Worm (Caenorhabditis elegans): ENCODE measurements around the gene srz-95.

srz-95 gene

ce11 chrV:17013232-17013631 lies 21.4 kb downstream of the srz-95 start, which contains the start of gene clec-241:
Gene clec-241 (minus strand): TSS chrV:17013332.
- TF ChIP-seq tra-4 (tag; optimal IDR thresholded peaks at IDR 0.05): no peak
- TF ChIP-seq tbx-11 (GFP tag; IDR thresholded peaks at IDR 0.05): no peak
- no peak for TF ChIP-seq ceh-13 (GFP tag; optimal IDR thresholded peaks at IDR 0.05)
- TF ChIP-seq scrt-1 (GFP tag; IDR thresholded peaks at IDR 0.05): no peak
- TF ChIP-seq tbx-37 (GFP tag; conservative IDR thresholded peaks at IDR 0.05): no peak
- no peak for TF ChIP-seq aly-1 (tag; optimal IDR thresholded peaks at IDR 0.05)
- TF ChIP-seq ceh-36 (tag; optimal IDR thresholded peaks at IDR 0.05): no peak
- TF ChIP-seq ets-7 (tag; optimal IDR thresholded peaks at IDR 0.05): no peak
- no peak for TF ChIP-seq hmg-4 (GFP tag; optimal IDR thresholded peaks at IDR 0.05)
- no peak for TF ChIP-seq hmbx-1 (tag; optimal IDR thresholded peaks at IDR 0.05)
- no peak for TF ChIP-seq sea-1 (GFP tag; conservative IDR thresholded peaks at IDR 0.05)
- no peak for TF ChIP-seq pes-1 (GFP tag; IDR thresholded peaks at IDR 0.05)
- TF ChIP-seq F13C5.2 (tag; optimal IDR thresholded peaks at IDR 0.05): no peak
- no peak for TF ChIP-seq B0310.2 (tag; optimal IDR thresholded peaks at IDR 0.05)
- no peak for TF ChIP-seq hnd-1 (tag; optimal IDR thresholded peaks at IDR 0.05)
- TF ChIP-seq flt-1 (GFP tag; IDR thresholded peaks at IDR 0.05): no peak
- no peak for TF ChIP-seq ama-1 (optimal IDR thresholded peaks at IDR 0.05)

- TF ChIP-seq hmg-4 (GFP tag; optimal IDR thresholded peaks at IDR 0.05) (no peak), ets-7 (tag; optimal IDR thresholded peaks at IDR 0.05) (no peak), B0310.2 (tag; optimal IDR thresholded peaks at IDR 0.05) (no peak), scrt-1 (GFP tag; IDR thresholded peaks at IDR 0.05) (no peak), F13C5.2 (tag; optimal IDR thresholded peaks at IDR 0.05) (no peak), hmbx-1 (tag; optimal IDR thresholded peaks at IDR 0.05) (no peak)
Measured at ce11 chrV:17014050-17014449, 22.2 kb downstream of the srz-95 start, which contains the start of gene clc-13. Gene clc-13 (plus strand): TSS chrV:17014408.

- no peak for TF ChIP-seq ets-7 (tag; optimal IDR thresholded peaks at IDR 0.05)
- no peak for TF ChIP-seq pes-1 (GFP tag; IDR thresholded peaks at IDR 0.05)
- no peak for TF ChIP-seq B0310.2 (tag; optimal IDR thresholded peaks at IDR 0.05)
- no peak for TF ChIP-seq aly-1 (tag; optimal IDR thresholded peaks at IDR 0.05)
- no peak for TF ChIP-seq flt-1 (GFP tag; IDR thresholded peaks at IDR 0.05)
Measured at ce11 chrV:17016787-17017186, 25.0 kb downstream of the srz-95 start, which contains the start of gene srh-97. Gene srh-97 (plus strand): TSS chrV:17017087.

- TF ChIP-seq tbx-11 (GFP tag; IDR thresholded peaks at IDR 0.05) (no peak), F13C5.2 (tag; optimal IDR thresholded peaks at IDR 0.05) (no peak), ets-7 (tag; optimal IDR thresholded peaks at IDR 0.05) (no peak), ceh-13 (GFP tag; optimal IDR thresholded peaks at IDR 0.05) (no peak), hmg-4 (GFP tag; optimal IDR thresholded peaks at IDR 0.05) (no peak), ceh-36 (tag; optimal IDR thresholded peaks at IDR 0.05) (no peak), pes-1 (GFP tag; IDR thresholded peaks at IDR 0.05) (no peak), scrt-1 (GFP tag; IDR thresholded peaks at IDR 0.05) (no peak), aly-1 (tag; optimal IDR thresholded peaks at IDR 0.05) (no peak), hmbx-1 (tag; optimal IDR thresholded peaks at IDR 0.05) (no peak), sea-1 (GFP tag; conservative IDR thresholded peaks at IDR 0.05) (no peak), B0310.2 (tag; optimal IDR thresholded peaks at IDR 0.05) (no peak), flt-1 (GFP tag; IDR thresholded peaks at IDR 0.05) (no peak), ama-1 (optimal IDR thresholded peaks at IDR 0.05) (no peak), tbx-37 (GFP tag; conservative IDR thresholded peaks at IDR 0.05) (no peak), hnd-1 (tag; optimal IDR thresholded peaks at IDR 0.05) (no peak), tra-4 (tag; optimal IDR thresholded peaks at IDR 0.05) (no peak)
Measured at ce11 chrV:17019690-17020089, 27.9 kb downstream of the srz-95 start, which contains the start of gene F49H6.17. Gene F49H6.17 (plus strand): TSS chrV:17019990.

- TF ChIP-seq ceh-13 (GFP tag; optimal IDR thresholded peaks at IDR 0.05) (no peak), ceh-36 (tag; optimal IDR thresholded peaks at IDR 0.05) (no peak), flt-1 (GFP tag; IDR thresholded peaks at IDR 0.05) (no peak), ets-7 (tag; optimal IDR thresholded peaks at IDR 0.05) (no peak), sea-1 (GFP tag; conservative IDR thresholded peaks at IDR 0.05) (no peak), aly-1 (tag; optimal IDR thresholded peaks at IDR 0.05) (no peak), tbx-37 (GFP tag; conservative IDR thresholded peaks at IDR 0.05) (no peak)
Measured at ce11 chrV:17021361-17021760, 29.5 kb downstream of the srz-95 start, which contains the start of gene F49H6.12. Gene F49H6.12 (minus strand): TSS chrV:17021461.

- TF ChIP-seq tbx-11 (GFP tag; IDR thresholded peaks at IDR 0.05): no peak
- TF ChIP-seq flt-1 (GFP tag; IDR thresholded peaks at IDR 0.05): no peak
- TF ChIP-seq tra-4 (tag; optimal IDR thresholded peaks at IDR 0.05): no peak
- TF ChIP-seq ama-1 (optimal IDR thresholded peaks at IDR 0.05): no peak
- TF ChIP-seq ceh-36 (tag; optimal IDR thresholded peaks at IDR 0.05): no peak
- TF ChIP-seq hmg-4 (GFP tag; optimal IDR thresholded peaks at IDR 0.05): no peak
- TF ChIP-seq hnd-1 (tag; optimal IDR thresholded peaks at IDR 0.05): no peak
- no peak for TF ChIP-seq B0310.2 (tag; optimal IDR thresholded peaks at IDR 0.05)
- TF ChIP-seq ets-7 (tag; optimal IDR thresholded peaks at IDR 0.05): no peak
- TF ChIP-seq F13C5.2 (tag; optimal IDR thresholded peaks at IDR 0.05): no peak
- no peak for TF ChIP-seq tbx-37 (GFP tag; conservative IDR thresholded peaks at IDR 0.05)
- TF ChIP-seq scrt-1 (GFP tag; IDR thresholded peaks at IDR 0.05): no peak
- no peak for TF ChIP-seq hmbx-1 (tag; optimal IDR thresholded peaks at IDR 0.05)
Measured at ce11 chrV:17022613-17023322, 30.9 kb downstream of the srz-95 start, which contains the start of the genes F49H6.8 and F49H6.5. Gene F49H6.8 (minus strand): TSS chrV:17022663. Gene F49H6.5 (plus strand): TSS chrV:17023241.

ce11 chrV:17026289-17026688 lies 34.5 kb downstream of the srz-95 start, which contains the start of gene F49H6.15:
Gene F49H6.15 (minus strand): TSS chrV:17026389.
- TF ChIP-seq tra-4 (tag; optimal IDR thresholded peaks at IDR 0.05) (no peak), B0310.2 (tag; optimal IDR thresholded peaks at IDR 0.05) (no peak), flt-1 (GFP tag; IDR thresholded peaks at IDR 0.05) (no peak), ets-7 (tag; optimal IDR thresholded peaks at IDR 0.05) (no peak), hmbx-1 (tag; optimal IDR thresholded peaks at IDR 0.05) (no peak), tbx-11 (GFP tag; IDR thresholded peaks at IDR 0.05) (no peak), ceh-13 (GFP tag; optimal IDR thresholded peaks at IDR 0.05) (no peak)

All from whole organism, early embryonic.